Fruit fly (Drosophila melanogaster): Measurements from ENCODE around the gene Hipk.

Gene Hipk

DNA sequence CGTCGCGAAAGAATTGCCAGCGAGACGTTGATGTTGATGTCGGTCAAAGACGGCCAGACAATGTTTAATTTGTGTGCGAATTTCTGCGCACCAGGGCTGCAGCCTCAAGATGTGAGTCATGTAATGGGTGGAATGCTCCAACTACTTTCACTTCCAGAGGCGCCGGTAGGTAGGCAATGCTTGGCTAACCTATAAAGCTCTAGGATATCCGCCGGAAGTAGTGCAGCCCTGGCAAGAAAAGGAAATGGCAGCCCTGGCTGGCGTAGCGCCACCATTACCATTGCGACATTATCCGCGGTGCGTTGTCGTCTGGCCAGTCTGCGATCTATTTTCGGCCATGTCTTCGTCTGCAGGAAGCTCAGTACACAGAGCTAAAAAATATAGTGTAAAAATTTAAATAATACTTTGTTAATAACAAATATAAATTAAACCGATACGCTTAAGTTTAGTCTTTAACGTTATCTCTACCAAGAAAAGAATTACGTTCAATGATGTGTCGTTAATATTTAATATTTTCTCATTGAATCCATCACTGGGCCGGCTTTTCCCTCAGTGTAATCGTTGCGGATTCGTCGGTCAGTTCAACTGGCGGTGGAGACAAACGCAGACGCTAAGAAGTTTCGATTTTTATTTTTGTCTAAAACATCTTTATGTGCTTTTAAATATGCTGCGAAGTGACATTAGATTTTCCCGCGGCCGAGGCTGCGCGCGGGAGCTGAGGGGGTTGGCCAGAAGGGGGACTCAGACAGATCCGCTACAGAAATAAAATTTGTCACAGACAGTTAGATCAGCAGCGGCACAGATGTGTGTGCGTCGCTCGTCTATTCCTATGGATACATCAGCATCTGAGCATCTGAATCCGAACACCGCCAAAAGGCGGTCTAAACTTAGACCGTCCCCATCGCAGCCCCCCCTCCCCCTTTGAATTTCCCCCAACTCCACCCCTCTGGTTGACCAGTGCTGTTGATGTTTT is 69.1 kb downstream of the Hipk start (continued):
- TF ChIP-seq MBD-R2 (GFP tag; IDR thresholded peaks at IDR 0.05) (peak; percentile 59; the same call in 1 of the 2 replicates), Trl (optimal IDR thresholded peaks at IDR 0.05) (no peak), Trl (GFP tag; optimal IDR thresholded peaks at IDR 0.05) (peak; percentile 52), Adf1 (GFP tag; IDR thresholded peaks at IDR 0.05) (no peak), bowl (GFP tag; IDR thresholded peaks at IDR 0.05) (peak; percentile 31; the same call in 1 of the 2 replicates), Ssrp (tag; optimal IDR thresholded peaks at IDR 0.05) (peak; percentile 44), CG34224 (GFP tag; IDR thresholded peaks at IDR 0.05; ENCODE audit: partially characterized antibody) (no peak), CG13624 (GFP tag; optimal IDR thresholded peaks at IDR 0.05) (peak; percentile 58), CG7556 (GFP tag; optimal IDR thresholded peaks at IDR 0.05) (peak; percentile 63), Sry-δ (GFP tag; optimal IDR thresholded peaks at IDR 0.05) (peak; percentile 9), Abd-B (GFP tag; optimal IDR thresholded peaks at IDR 0.05) (peak; percentile 61), ci (GFP tag; IDR thresholded peaks at IDR 0.05) (peak; percentile 90), Dip2 (GFP tag; IDR thresholded peaks at IDR 0.05) (no peak), stwl (tag; optimal IDR thresholded peaks at IDR 0.05) (no peak), HHEX (GFP tag; optimal IDR thresholded peaks at IDR 0.05) (peak; percentile 81), lab (GFP tag; optimal IDR thresholded peaks at IDR 0.05) (peak; percentile 89), CG17328 (GFP tag; IDR thresholded peaks at IDR 0.05) (peak; percentile 74), CG17568 (GFP tag; optimal IDR thresholded peaks at IDR 0.05) (peak; percentile 54), CG7786 (GFP tag; optimal IDR thresholded peaks at IDR 0.05) (peak; percentile 39), sr (GFP tag; IDR thresholded peaks at IDR 0.05) (peak; percentile 47; the same call in 1 of the 3 replicates), sisA (GFP tag; IDR thresholded peaks at IDR 0.05) (peak; percentile 43), CG15073 (GFP tag; optimal IDR thresholded peaks at IDR 0.05) (no peak), CG6683 (GFP tag; optimal IDR thresholded peaks at IDR 0.05) (peak; percentile 18), p53 (GFP tag; optimal IDR thresholded peaks at IDR 0.05) (peak; percentile 28), Lhr (GFP tag; optimal IDR thresholded peaks at IDR 0.05) (peak; percentile 7), CG1792 (GFP tag; optimal IDR thresholded peaks at IDR 0.05) (peak; percentile 44), Spps (tag; optimal IDR thresholded peaks at IDR 0.05) (no peak), NC2β (GFP tag; optimal IDR thresholded peaks at IDR 0.05) (peak; percentile 15), onecut (GFP tag; IDR thresholded peaks at IDR 0.05) (peak; percentile 71), MTF-1 (GFP tag; optimal IDR thresholded peaks at IDR 0.05; ENCODE audit: borderline replicate concordance) (peak; percentile 78), CG13894 (tag; optimal IDR thresholded peaks at IDR 0.05) (peak; percentile 39), Myb (GFP tag; optimal IDR thresholded peaks at IDR 0.05) (peak; percentile 38), CG15514 (GFP tag; optimal IDR thresholded peaks at IDR 0.05) (peak; percentile 56), nerfin-2 (GFP tag; IDR thresholded peaks at IDR 0.05; ENCODE audit: partially characterized antibody) (no peak), oc (tag; optimal IDR thresholded peaks at IDR 0.05) (peak; percentile 18), Side (GFP tag; optimal IDR thresholded peaks at IDR 0.05) (peak; percentile 42), tin (GFP tag; optimal IDR thresholded peaks at IDR 0.05) (peak; percentile 12), jing (GFP tag; optimal IDR thresholded peaks at IDR 0.05) (no peak), CG3995 (GFP tag; optimal IDR thresholded peaks at IDR 0.05) (peak; percentile 43), twi (tag; optimal IDR thresholded peaks at IDR 0.05) (peak; percentile 25), Hand (GFP tag; optimal IDR thresholded peaks at IDR 0.05) (peak; percentile 23), Sox100B (GFP tag; optimal IDR thresholded peaks at IDR 0.05) (peak; percentile 67), CG17829 (tag; optimal IDR thresholded peaks at IDR 0.05) (peak; percentile 7), HmgD (GFP tag; optimal IDR thresholded peaks at IDR 0.05) (no peak), cato (GFP tag; optimal IDR thresholded peaks at IDR 0.05; ENCODE audit: borderline replicate concordance) (peak; percentile 3), Dbx (GFP tag; IDR thresholded peaks at IDR 0.05) (peak; percentile 79), zen2 (GFP tag; IDR thresholded peaks at IDR 0.05; ENCODE audit: partially characterized antibody) (no peak), otp (GFP tag; IDR thresholded peaks at IDR 0.05) (peak; percentile 73; the same call in 2 of the 3 replicates)

Measured in whole organism, embryonic.